Worm (Caenorhabditis elegans) whole organism, L1 larva: ENCODE data around the gene hcp-3.

Experiments used
- aha-1 ChIP-seq: fragments of 150-350 bp; optimal IDR thresholded peaks from 2 replicates; lab custom pipeline; 2014; ENCODE audit warnings: missing biosample characterization, missing genetic modification characterization
- ama-1 ChIP-seq: fragments of 150-350 bp; optimal IDR thresholded peaks from 2 replicates; lab custom pipeline; 2014
- ceh-63 ChIP-seq: fragments of 200-800 bp; sonication (Bioruptor generic); optimal IDR thresholded peaks from 2 replicates; lab custom pipeline; 2018; ENCODE audit warnings: mild to moderate bottlenecking, missing genetic modification characterization, missing compliant biosample characterization
- ceh-82 ChIP-seq, 3 experiments: fragments of 150-350 bp in 1 of 3; sonication (generic microtip) in 2 of 3; optimal IDR thresholded peaks; 2 replicates each; lab custom pipeline; 2014 to 2017; ENCODE audit warnings: missing biosample characterization in 3 of 3, missing genetic modification characterization in 3 of 3
- ceh-90 ChIP-seq: sonication (generic microtip); optimal IDR thresholded peaks from 2 replicates; lab custom pipeline; 2016; ENCODE audit warnings: missing genetic modification characterization, missing compliant biosample characterization
- dpl-1 ChIP-seq, 3 experiments: fragments of 150-350 bp in 2 of 3; sonication (generic microtip) in 1 of 3; optimal IDR thresholded peaks; 2 replicates each; lab custom pipeline; 2014 to 2017; ENCODE audit warnings: missing biosample characterization in 3 of 3, missing genetic modification characterization in 3 of 3, missing genetic modification reagents in 3 of 3
- efl-1 ChIP-seq, 4 experiments: fragments of 150-350 bp; optimal IDR thresholded peaks in 3 of 4; peaks in 1 of 4; 1 replicate in 1 of 4; 2 replicates in 3 of 4; lab custom pipeline; 2014; ENCODE audit warnings: missing biosample characterization in 2 of 4, missing genetic modification characterization in 2 of 4, missing genetic modification reagents in 2 of 4
- efl-3 ChIP-seq: fragments of 200-800 bp; sonication (Bioruptor generic); optimal IDR thresholded peaks from 2 replicates; lab custom pipeline; 2018; ENCODE audit warnings: mild to moderate bottlenecking, missing genetic modification characterization, missing compliant biosample characterization
- elt-2 ChIP-seq: sonication (generic microtip); optimal IDR thresholded peaks from 2 replicates; lab custom pipeline; 2016; ENCODE audit warnings: missing genetic modification characterization, mild to moderate bottlenecking, inconsistent platforms, missing compliant biosample characterization, missing genetic modification reagents
- elt-3 ChIP-seq, 6 experiments: fragments of 150-350 bp in 1 of 6; sonication (generic microtip); optimal IDR thresholded peaks; 2 replicates each; lab custom pipeline; 2017 to 2018; ENCODE audit warnings: missing biosample characterization in 6 of 6, missing genetic modification characterization in 6 of 6, inconsistent platforms in 1 of 6
- ets-5 ChIP-seq: fragments of 200-800 bp; sonication (Bioruptor generic); IDR thresholded peaks from 2 replicates; pipeline ENCODE4 v1.3.6; 2022; ENCODE audit warnings: missing genetic modification characterization, missing compliant biosample characterization
- fkh-4 ChIP-seq: sonication (generic microtip); optimal IDR thresholded peaks from 2 replicates; lab custom pipeline; 2016; ENCODE audit warnings: missing compliant biosample characterization, missing genetic modification characterization, borderline replicate concordance
- grh-1 ChIP-seq: fragments of 200-800 bp; sonication (Bioruptor generic); IDR thresholded peaks from 2 replicates; pipeline ENCODE4 v1.3.6; 2022; ENCODE audit warnings: missing genetic modification reagents, missing genetic modification characterization, missing compliant biosample characterization
- hpl-2 ChIP-seq: fragments of 150-350 bp; optimal IDR thresholded peaks from 2 replicates; lab custom pipeline; 2014; ENCODE audit warnings: missing biosample characterization, missing genetic modification reagents, missing genetic modification characterization
- lin-13 ChIP-seq: fragments of 150-350 bp; optimal IDR thresholded peaks from 2 replicates; lab custom pipeline; 2014; ENCODE audit warnings: missing biosample characterization, missing genetic modification reagents, missing genetic modification characterization
- lin-14 ChIP-seq: fragments of 200-800 bp; sonication (Bioruptor generic); optimal IDR thresholded peaks from 2 replicates; lab custom pipeline; 2018; ENCODE audit warnings: mild to moderate bottlenecking, missing genetic modification characterization, moderate library complexity, missing compliant biosample characterization
- lin-35 ChIP-seq, 2 experiments: fragments of 150-350 bp; optimal IDR thresholded peaks; 2 replicates each; lab custom pipeline; 2014; ENCODE audit warnings: missing biosample characterization in 2 of 2, missing genetic modification characterization in 2 of 2, missing genetic modification reagents in 2 of 2
- lsy-2 ChIP-seq, 2 experiments: fragments of 150-350 bp; optimal IDR thresholded peaks; 2 replicates each; lab custom pipeline; 2014; ENCODE audit warnings: missing biosample characterization in 2 of 2, missing genetic modification characterization in 2 of 2
- mep-1 ChIP-seq: fragments of 150-350 bp; optimal IDR thresholded peaks from 2 replicates; lab custom pipeline; 2014; ENCODE audit warnings: missing biosample characterization, missing genetic modification characterization
- nhr-11 ChIP-seq: fragments of 150-350 bp; optimal IDR thresholded peaks from 2 replicates; lab custom pipeline; 2014; ENCODE audit warnings: missing biosample characterization, missing genetic modification characterization
- nhr-19 ChIP-seq: fragments of 200-800 bp; sonication (Bioruptor generic); conservative IDR thresholded peaks from 2 replicates; pipeline ENCODE4 v1.3.6; 2022; ENCODE audit warnings: missing genetic modification characterization, missing compliant biosample characterization
- nhr-20 ChIP-seq: sonication (generic microtip); optimal IDR thresholded peaks from 2 replicates; lab custom pipeline; 2016; ENCODE audit warnings: mild to moderate bottlenecking, missing genetic modification characterization, missing compliant biosample characterization
- nhr-71 ChIP-seq: sonication (generic microtip); optimal IDR thresholded peaks from 2 replicates; lab custom pipeline; 2016; ENCODE audit warnings: mild to moderate bottlenecking, missing genetic modification characterization, moderate library complexity, missing compliant biosample characterization
- nhr-77 ChIP-seq: fragments of 150-350 bp; optimal IDR thresholded peaks from 2 replicates; lab custom pipeline; 2014; ENCODE audit warnings: missing biosample characterization, missing genetic modification characterization
- nhr-85 ChIP-seq: sonication (generic microtip); peaks from one replicate; lab custom pipeline; 2016; ENCODE audit warnings: missing genetic modification characterization, inconsistent platforms, missing compliant biosample characterization
- pqm-1 ChIP-seq: sonication (generic microtip); optimal IDR thresholded peaks from 3 replicates; lab custom pipeline; 2017; ENCODE audit warnings: missing biosample characterization, missing genetic modification characterization
- rnt-1 ChIP-seq: sonication (generic microtip); optimal IDR thresholded peaks from 2 replicates; lab custom pipeline; 2016; ENCODE audit warnings: mild to moderate bottlenecking, missing genetic modification characterization, moderate library complexity, missing compliant biosample characterization
- snu-23 ChIP-seq: sonication (generic microtip); optimal IDR thresholded peaks from 2 replicates; lab custom pipeline; 2016; ENCODE audit warnings: missing genetic modification characterization, missing compliant biosample characterization
- sptf-1 ChIP-seq: fragments of 150-350 bp; optimal IDR thresholded peaks from 2 replicates; lab custom pipeline; 2014; ENCODE audit warnings: missing biosample characterization, missing genetic modification characterization
- tlp-1 ChIP-seq: fragments of 150-350 bp; optimal IDR thresholded peaks from 2 replicates; lab custom pipeline; 2014; ENCODE audit warnings: missing biosample characterization, missing genetic modification characterization
- unc-130 ChIP-seq: fragments of 150-350 bp; optimal IDR thresholded peaks from 2 replicates; lab custom pipeline; 2017; ENCODE audit warnings: missing biosample characterization, missing genetic modification characterization, inconsistent platforms
- unc-98 ChIP-seq: fragments of 200-800 bp; sonication (Bioruptor generic); IDR thresholded peaks from 2 replicates; pipeline ENCODE4 v1.3.6; 2022; ENCODE audit warnings: missing genetic modification characterization, missing compliant biosample characterization
- vab-15 ChIP-seq: sonication (generic microtip); optimal IDR thresholded peaks from 2 replicates; lab custom pipeline; 2017; ENCODE audit warnings: missing genotype, mild to moderate bottlenecking, missing genetic modification characterization, missing compliant biosample characterization

hcp-3 gene

DNA sequence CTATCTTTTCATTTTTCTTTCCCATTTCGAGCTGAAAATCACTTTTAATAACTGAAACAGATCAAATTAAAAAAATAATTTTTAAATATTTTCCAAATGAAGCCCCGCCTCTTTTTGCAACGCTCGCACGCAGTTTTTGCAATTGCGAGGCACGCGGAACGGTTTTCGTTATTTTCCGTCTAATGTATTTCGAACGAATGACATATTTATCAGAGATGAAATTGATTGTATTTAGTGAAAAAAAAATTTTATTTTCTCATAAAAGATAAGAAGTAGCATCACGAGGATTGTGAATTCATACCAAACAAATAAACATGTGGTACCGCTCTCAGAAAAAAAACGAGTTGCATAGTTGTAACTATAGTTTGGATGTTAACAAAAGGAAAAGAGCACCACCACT is 13.6 kb upstream of the hcp-3 start, which contains the start of gene rpac-19 (continued):
- no peak for TF ChIP-seq sptf-1 (tag; lab: Kevin White, UChicago)
- no peak for TF ChIP-seq grh-1 (GFP tag; lab: Robert Waterston, UW)
- no peak for TF ChIP-seq unc-98
- no peak for TF ChIP-seq aha-1
- TF ChIP-seq nhr-77 (tag; lab: Kevin White, UChicago) = no peak
- TF ChIP-seq lsy-2 (tag; optimal IDR thresholded peaks at IDR 0.05; lab: Kevin White, UChicago) = peak; percentile 62 to 66
- TF ChIP-seq tlp-1 = no peak
- TF ChIP-seq nhr-11 = no peak
- peak; percentile 70 for TF ChIP-seq unc-130 (tag; lab: Kevin White, UChicago)
- peak; percentile 64 to 72 (median 72) for TF ChIP-seq dpl-1 (GFP tag; optimal IDR thresholded peaks at IDR 0.05; lab: Kevin White, UChicago)
- peak; percentile 87 for TF ChIP-seq ama-1 (lab: Kevin White, UChicago)
- TF ChIP-seq fkh-4 (tag; lab: Kevin White, UChicago) = no peak
- TF ChIP-seq rnt-1 = peak; percentile 68

DNA sequence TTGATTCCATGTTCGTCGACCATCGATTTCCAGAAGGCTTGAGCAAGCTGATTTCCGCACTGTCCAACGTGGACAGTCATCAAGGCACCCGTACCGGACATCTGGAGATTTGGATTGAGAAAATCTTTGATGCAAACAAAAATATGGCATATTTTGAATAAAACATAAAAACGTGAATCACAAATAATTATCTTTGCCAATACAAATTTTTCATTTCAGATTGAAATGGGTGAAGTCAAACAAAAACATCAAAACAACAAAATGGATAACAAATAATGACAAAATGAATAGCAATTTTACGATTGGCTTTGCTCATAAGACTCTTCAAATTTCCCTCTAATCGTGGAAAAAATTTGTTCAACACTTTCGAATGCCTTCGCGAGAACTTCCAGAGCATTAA is 12.8 kb upstream of the hcp-3 start, which contains the start of gene tbg-1:
TSS of gene tbg-1 (minus strand) at position 101 of the 400 bp plus-strand sequence.
- TF ChIP-seq vab-15 (tag; lab: Kevin White, UChicago) = no peak
- no peak for TF ChIP-seq ets-5 (GFP tag; lab: Robert Waterston, UW)
- TF ChIP-seq elt-3 (tag; optimal IDR thresholded peaks at IDR 0.05; lab: Kevin White, UChicago) = no peak

DNA sequence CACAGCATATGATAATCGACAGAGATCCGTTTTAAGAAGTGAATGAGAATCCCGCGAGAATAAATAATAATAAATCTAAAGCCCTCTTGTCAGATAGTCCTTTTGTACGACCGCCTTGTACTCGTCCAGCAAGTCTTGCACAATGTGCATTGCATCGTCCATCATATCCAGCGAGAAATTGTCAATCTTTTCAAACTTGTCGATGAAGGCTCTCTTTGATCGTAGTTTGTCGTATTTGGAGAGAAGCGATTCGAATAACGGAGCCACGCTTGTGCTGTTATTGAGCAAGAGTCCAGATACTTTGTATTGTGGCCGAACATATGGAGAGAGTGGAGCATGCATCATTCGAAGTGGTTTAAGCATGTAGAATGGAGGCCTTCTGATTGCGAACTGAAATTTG is 10.3 kb upstream of the hcp-3 start:
- TF ChIP-seq nhr-77 (tag; lab: Kevin White, UChicago) (no peak), rnt-1 (peak; percentile 19), lin-35 (GFP tag; optimal IDR thresholded peaks at IDR 0.05; lab: Kevin White, UChicago) (no peak), lin-13 (GFP tag; lab: Kevin White, UChicago) (no peak), sptf-1 (tag; lab: Kevin White, UChicago) (no peak), mep-1 (no peak)
- TF ChIP-seq, all 84 proteins: peak for 1

DNA sequence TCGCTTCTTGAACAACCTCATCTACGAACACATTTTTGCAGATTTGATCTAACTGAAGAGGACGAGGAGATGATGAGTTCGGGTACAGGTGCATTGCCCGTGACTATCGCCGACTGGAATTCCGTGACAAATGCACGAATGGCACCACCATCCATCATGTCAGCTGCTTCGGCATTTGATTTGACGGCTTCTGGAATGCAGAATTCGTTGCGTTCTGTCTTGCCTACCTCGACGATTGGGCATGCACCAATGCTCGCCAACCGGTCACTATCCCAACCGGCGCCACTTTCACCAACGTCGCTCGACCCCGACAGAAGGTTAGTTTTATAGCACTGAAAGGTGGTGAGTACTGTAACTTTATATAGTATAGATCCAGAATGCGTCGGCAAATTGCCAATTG is 7.2 kb upstream of the hcp-3 start:
- TF ChIP-seq ceh-63 (GFP tag; lab: Kevin White, UChicago) (peak; percentile 43), nhr-20 (tag; lab: Kevin White, UChicago) (no peak), ceh-82 (tag; optimal IDR thresholded peaks at IDR 0.05; lab: Kevin White, UChicago) (no peak)

DNA sequence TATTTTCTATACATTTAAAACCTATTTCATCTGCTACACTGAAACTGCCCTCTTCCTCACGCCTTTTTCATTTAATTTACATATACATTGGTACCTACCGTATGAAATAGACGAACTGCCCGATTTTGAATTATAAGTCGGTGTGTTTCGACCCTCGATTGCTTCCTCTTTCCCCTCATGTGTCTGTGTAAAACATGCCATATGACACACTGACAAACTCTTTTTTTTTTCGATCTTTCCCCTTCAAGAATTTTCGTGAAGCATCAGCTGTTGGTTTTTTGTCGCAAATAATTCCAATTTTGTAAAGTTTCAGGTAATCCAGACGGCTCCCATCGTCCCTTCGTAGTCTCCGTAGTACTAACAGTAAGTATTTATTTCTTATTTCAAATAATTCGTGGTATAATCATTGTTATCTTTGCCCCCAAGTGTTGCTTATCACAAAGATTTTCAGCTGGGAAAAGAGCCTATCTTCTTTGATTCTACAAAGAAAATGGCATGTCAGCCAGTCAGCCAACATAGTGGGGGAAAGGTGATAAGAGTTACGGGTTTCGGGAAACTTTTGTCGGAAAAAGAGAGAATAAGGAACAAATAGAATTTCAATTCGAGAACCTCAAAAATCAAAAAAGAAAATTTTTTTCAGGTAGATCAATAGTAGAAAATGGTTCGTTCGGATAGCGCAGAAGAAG is 5.7 kb upstream of the hcp-3 start:
- TF ChIP-seq efl-3 (GFP tag; lab: Kevin White, UChicago) (no peak), snu-23 (GFP tag; lab: Kevin White, UChicago) (peak; percentile 51), rnt-1 (peak; percentile 33), nhr-19 (GFP tag; lab: Robert Waterston, UW) (0 out of 2 replicates have a peak, but pooled peaks have one; percentile 1), ceh-90 (no peak), nhr-85 (peak; percentile 60), lsy-2 (tag; optimal IDR thresholded peaks at IDR 0.05; lab: Kevin White, UChicago) (peak in 1 of 2 experiments; percentile 27), pqm-1 (tag; lab: Kevin White, UChicago) (peak; percentile 83), nhr-71 (tag; lab: Kevin White, UChicago) (peak; percentile 54), efl-1 (optimal IDR thresholded peaks at IDR 0.05; lab: Kevin White, UChicago) (no peak), efl-1 (GFP tag; optimal IDR thresholded peaks at IDR 0.05 in 1 of 2; lab: Kevin White, UChicago) (peak in 1 of 2 experiments; percentile 90), hpl-2 (GFP tag; lab: Kevin White, UChicago) (no peak), elt-2 (tag; lab: Kevin White, UChicago) (peak; percentile 77), lin-14 (GFP tag; lab: Kevin White, UChicago) (peak; percentile 33), dpl-1 (GFP tag; optimal IDR thresholded peaks at IDR 0.05; lab: Kevin White, UChicago) (peak in 1 of 3 experiments; percentile 1)
